Fruit fly (Drosophila melanogaster) whole organism, embryonic: ENCODE results near the gene Nsf2.

Experiments used
- ATbp ChIP-seq: fragments of 200-800 bp; sonication (Bioruptor generic); optimal IDR thresholded peaks from 2 replicates; lab custom pipeline; 2017; ENCODE audit warnings: missing biosample characterization, mild to moderate bottlenecking, missing genetic modification characterization, missing genetic modification reagents
- Adf1 ChIP-seq: fragments of 200-800 bp; sonication (Bioruptor generic); IDR thresholded peaks from 2 replicates; pipeline ENCODE4 v1.3.6; 2022; ENCODE audit warnings: missing biosample characterization, missing genetic modification characterization
- Atf3 ChIP-seq: fragments of 200-800 bp; sonication (Bioruptor generic); optimal IDR thresholded peaks from 3 replicates; lab custom pipeline; 2016; ENCODE audit warnings: missing biosample characterization, missing genetic modification characterization
- CG10543 ChIP-seq: fragments of 200-800 bp; sonication (Bioruptor generic); optimal IDR thresholded peaks from 3 replicates; lab custom pipeline; 2017; ENCODE audit warnings: missing biosample characterization, mild to moderate bottlenecking, missing genetic modification characterization, moderate library complexity
- CG11504 ChIP-seq: fragments of 200-800 bp; sonication (Bioruptor generic); optimal IDR thresholded peaks from 3 replicates; lab custom pipeline; 2019; ENCODE audit warnings: missing biosample characterization, mild to moderate bottlenecking, missing genetic modification characterization, moderate library complexity
- CG12071 ChIP-seq: fragments of 200-800 bp; sonication (Bioruptor generic); optimal IDR thresholded peaks from 3 replicates; lab custom pipeline; 2018; ENCODE audit warnings: missing biosample characterization, mild to moderate bottlenecking, missing genetic modification characterization
- CG12391 ChIP-seq: fragments of 200-800 bp; sonication (Bioruptor generic); optimal IDR thresholded peaks from 3 replicates; lab custom pipeline; 2018; ENCODE audit warnings: missing biosample characterization, mild to moderate bottlenecking, missing genetic modification characterization, moderate library complexity
- CG15514 ChIP-seq: fragments of 200-800 bp; sonication (Bioruptor generic); optimal IDR thresholded peaks from 3 replicates; lab custom pipeline; 2017; ENCODE audit warnings: missing biosample characterization, missing genetic modification characterization, mild to moderate bottlenecking, moderate library complexity, missing genetic modification reagents
- CG16863 ChIP-seq: fragments of 200-800 bp; sonication (Bioruptor generic); optimal IDR thresholded peaks from 3 replicates; lab custom pipeline; 2016; ENCODE audit warnings: missing biosample characterization, missing genetic modification characterization
- CG17328 ChIP-seq: fragments of 200-800 bp; sonication (Bioruptor generic); IDR thresholded peaks from 2 replicates; pipeline ENCODE4 v1.3.6; 2022; ENCODE audit warnings: missing biosample characterization, missing genetic modification characterization
- CG17912 ChIP-seq: fragments of 200-800 bp; sonication (Bioruptor generic); optimal IDR thresholded peaks from 2 replicates; lab custom pipeline; 2018; ENCODE audit warnings: missing biosample characterization, mild to moderate bottlenecking, missing genetic modification characterization
- CG18619 ChIP-seq: fragments of 200-800 bp; sonication (Bioruptor generic); optimal IDR thresholded peaks from 3 replicates; lab custom pipeline; 2017; ENCODE audit warnings: missing biosample characterization, mild to moderate bottlenecking, missing genetic modification characterization
- CG3407 ChIP-seq: fragments of 200-800 bp; sonication (Bioruptor generic); optimal IDR thresholded peaks from 2 replicates; lab custom pipeline; 2018; ENCODE audit warnings: missing biosample characterization, mild to moderate bottlenecking, missing genetic modification characterization
- CG3995 ChIP-seq: fragments of 200-800 bp; sonication (Bioruptor generic); optimal IDR thresholded peaks from 3 replicates; lab custom pipeline; 2016; ENCODE audit warnings: missing biosample characterization, missing genetic modification characterization
- CG4328 ChIP-seq: fragments of 200-800 bp; sonication (Bioruptor generic); optimal IDR thresholded peaks from 3 replicates; lab custom pipeline; 2017; ENCODE audit warnings: missing biosample characterization, missing genetic modification reagents, missing genetic modification characterization
- CG5180 ChIP-seq: fragments of 200-800 bp; sonication (Bioruptor generic); optimal IDR thresholded peaks from 3 replicates; lab custom pipeline; 2017; ENCODE audit warnings: missing biosample characterization, missing genetic modification characterization, mild to moderate bottlenecking, moderate library complexity, missing genetic modification reagents
- CG5953 ChIP-seq: fragments of 200-800 bp; sonication (Bioruptor generic); IDR thresholded peaks from 2 replicates; pipeline ENCODE4 v1.3.6; 2022; ENCODE audit warnings: missing biosample characterization, missing genetic modification characterization
- CG6175 ChIP-seq: fragments of 200-800 bp; sonication (Bioruptor generic); IDR thresholded peaks from 3 replicates; pipeline ENCODE4 v1.3.6; 2022; ENCODE audit warnings: missing biosample characterization, missing genetic modification characterization
- CG6654 ChIP-seq: fragments of 200-800 bp; sonication (Bioruptor generic); optimal IDR thresholded peaks from 2 replicates; lab custom pipeline; 2017; ENCODE audit warnings: missing biosample characterization, mild to moderate bottlenecking, missing genetic modification characterization
- CG8924 ChIP-seq: fragments of 200-800 bp; optimal IDR thresholded peaks from 3 replicates; lab custom pipeline; 2019; ENCODE audit warnings: missing biosample characterization, mild to moderate bottlenecking, missing genetic modification characterization, moderate library complexity
- CG9437 ChIP-seq: fragments of 200-800 bp; sonication (Bioruptor generic); optimal IDR thresholded peaks from 2 replicates; lab custom pipeline; 2018; ENCODE audit warnings: missing biosample characterization, mild to moderate bottlenecking, missing genetic modification characterization
- Dref ChIP-seq: fragments of 200-800 bp; sonication (Bioruptor generic); IDR thresholded peaks from 2 replicates; pipeline ENCODE4 v1.3.6; 2022; ENCODE audit warnings: missing biosample characterization, missing genetic modification characterization
- GATAe ChIP-seq: fragments of 200-800 bp; sonication (Bioruptor generic); conservative IDR thresholded peaks from 2 replicates; pipeline ENCODE4 v1.3.6; 2022; ENCODE audit warnings: missing biosample characterization, missing genetic modification characterization
- HHEX ChIP-seq: fragments of 200-800 bp; sonication (Bioruptor generic); optimal IDR thresholded peaks from 3 replicates; lab custom pipeline; 2017; ENCODE audit warnings: missing biosample characterization, mild to moderate bottlenecking, missing genetic modification characterization, missing genetic modification reagents
- Hsf ChIP-seq: fragments of 200-800 bp; sonication (Bioruptor generic); optimal IDR thresholded peaks from 3 replicates; lab custom pipeline; 2016; ENCODE audit warnings: missing biosample characterization, missing genetic modification characterization
- Lpt ChIP-seq: fragments of >200 bp; optimal IDR thresholded peaks from 2 replicates; lab custom pipeline; 2018; ENCODE audit warnings: missing biosample characterization, missing genetic modification characterization
- Med ChIP-seq: fragments of 200-800 bp; sonication (Bioruptor generic); peaks from one replicate; lab custom pipeline; 2016; ENCODE audit warnings: missing biosample characterization, missing genetic modification characterization, mild to moderate bottlenecking, inconsistent platforms, moderate library complexity
- Nf-YC ChIP-seq: fragments of 200-800 bp; optimal IDR thresholded peaks from 3 replicates; lab custom pipeline; 2019; ENCODE audit warnings: missing biosample characterization, mild to moderate bottlenecking, missing genetic modification characterization, moderate library complexity
- Oaz ChIP-seq: fragments of 200-800 bp; sonication (Bioruptor generic); IDR thresholded peaks from 2 replicates; pipeline ENCODE4 v1.3.6; 2022; ENCODE audit warnings: missing biosample characterization, missing genetic modification characterization
- Sox100B ChIP-seq: fragments of 200-800 bp; sonication (Bioruptor generic); optimal IDR thresholded peaks from 3 replicates; lab custom pipeline; 2018; ENCODE audit warnings: missing biosample characterization, mild to moderate bottlenecking, missing genetic modification characterization
- ap ChIP-seq: fragments of 200-800 bp; sonication (Bioruptor generic); IDR thresholded peaks from 2 replicates; pipeline ENCODE4 v1.3.6; 2022; ENCODE audit warnings: missing biosample characterization, missing genetic modification characterization
- bab2 ChIP-seq: fragments of 200-800 bp; sonication (Bioruptor generic); optimal IDR thresholded peaks from 2 replicates; lab custom pipeline; 2016; ENCODE audit warnings: missing biosample characterization, missing genetic modification characterization
- bbx ChIP-seq: fragments of 200-800 bp; sonication (Bioruptor generic); IDR thresholded peaks from 2 replicates; pipeline ENCODE4 v1.3.6; 2022; ENCODE audit warnings: missing biosample characterization, missing genetic modification characterization; ENCODE audit not compliant: partially characterized antibody
- dysf ChIP-seq: fragments of 200-800 bp; sonication (Bioruptor generic); IDR thresholded peaks from 3 replicates; pipeline ENCODE4 v1.3.6; 2022; ENCODE audit warnings: missing biosample characterization, missing genetic modification characterization
- exex ChIP-seq: fragments of 200-800 bp; sonication (Bioruptor generic); optimal IDR thresholded peaks from 4 replicates; lab custom pipeline; 2018; ENCODE audit warnings: missing biosample characterization, mild to moderate bottlenecking, missing genetic modification characterization, moderate library complexity
- fd102C ChIP-seq: fragments of 200-800 bp; sonication (Bioruptor generic); optimal IDR thresholded peaks from 2 replicates; lab custom pipeline; 2018; ENCODE audit warnings: missing biosample characterization, mild to moderate bottlenecking, missing genetic modification characterization, moderate library complexity
- hkb ChIP-seq, 2 experiments: fragments of 200-800 bp in 1 of 2; fragments of >200 bp in 1 of 2; sonication (Bioruptor generic) in 1 of 2; IDR thresholded peaks in 1 of 2; optimal IDR thresholded peaks in 1 of 2; 2 replicates each; pipeline versions ENCODE4 v1.3.6 to Lab custom; 2017 to 2022; ENCODE audit warnings: missing biosample characterization in 1 of 2, missing genetic modification characterization in 1 of 2
- ind ChIP-seq: fragments of 200-800 bp; sonication (Bioruptor generic); optimal IDR thresholded peaks from 3 replicates; lab custom pipeline; 2016; ENCODE audit warnings: missing biosample characterization, missing genetic modification characterization
- jing ChIP-seq: fragments of 200-800 bp; sonication (Bioruptor generic); optimal IDR thresholded peaks from 2 replicates; lab custom pipeline; 2018; ENCODE audit warnings: missing biosample characterization, mild to moderate bottlenecking, missing genetic modification characterization
- jumu ChIP-seq: fragments of 200-800 bp; sonication (Bioruptor generic); optimal IDR thresholded peaks from 3 replicates; lab custom pipeline; 2016; ENCODE audit warnings: missing biosample characterization, missing genetic modification characterization
- nau ChIP-seq: fragments of 200-800 bp; sonication (Bioruptor generic); optimal IDR thresholded peaks from 3 replicates; lab custom pipeline; 2017; ENCODE audit warnings: missing biosample characterization, mild to moderate bottlenecking, missing genetic modification characterization, missing genetic modification reagents
- nmo ChIP-seq: fragments of 200-800 bp; sonication (Bioruptor generic); optimal IDR thresholded peaks from 2 replicates; lab custom pipeline; 2018; ENCODE audit warnings: missing biosample characterization, mild to moderate bottlenecking, missing genetic modification characterization, moderate library complexity
- oc ChIP-seq: fragments of 200-800 bp; sonication (Bioruptor generic); optimal IDR thresholded peaks from 2 replicates; lab custom pipeline; 2018; ENCODE audit warnings: missing biosample characterization, mild to moderate bottlenecking, missing genetic modification characterization, moderate library complexity
- pnt ChIP-seq: fragments of 200-800 bp; sonication (Bioruptor generic); optimal IDR thresholded peaks from 3 replicates; lab custom pipeline; 2016; ENCODE audit warnings: missing biosample characterization, missing genetic modification characterization
- pros ChIP-seq: fragments of 200-800 bp; sonication (Bioruptor generic); optimal IDR thresholded peaks from 3 replicates; lab custom pipeline; 2019; ENCODE audit warnings: missing biosample characterization, mild to moderate bottlenecking, missing genetic modification characterization, moderate library complexity
- pum ChIP-seq: fragments of 200-800 bp; sonication (Bioruptor generic); optimal IDR thresholded peaks from 2 replicates; lab custom pipeline; 2016; ENCODE audit warnings: missing biosample characterization, missing genetic modification characterization
- salm ChIP-seq: fragments of 200-800 bp; sonication (Bioruptor generic); optimal IDR thresholded peaks from 2 replicates; lab custom pipeline; 2018; ENCODE audit warnings: missing biosample characterization, mild to moderate bottlenecking, missing genetic modification characterization
- sd ChIP-seq: fragments of 200-800 bp; sonication (Bioruptor generic); optimal IDR thresholded peaks from 3 replicates; lab custom pipeline; 2018; ENCODE audit warnings: missing biosample characterization, mild to moderate bottlenecking, missing genetic modification characterization, moderate library complexity

Gene Nsf2

dm6 chr3R:13817480-13818305 lies 20.1 kb downstream of the Nsf2 start (continued):
- TF ChIP-seq hkb (optimal IDR thresholded peaks at IDR 0.05; lab: Kevin White, UChicago): no peak
- TF ChIP-seq hkb (GFP tag; IDR thresholded peaks at IDR 0.05; lab: Robert Waterston, UW): 0 out of 2 replicates have a peak, but pooled peaks have one; percentile 40
- TF ChIP-seq ap (GFP tag; lab: Robert Waterston, UW): no peak; the same call in 1 of the 2 replicates
- peak; percentile 58; the same call in 2 of the 3 replicates for TF ChIP-seq dysf (GFP tag; lab: Robert Waterston, UW)
- TF ChIP-seq Atf3 (GFP tag; lab: Kevin White, UChicago): no peak
- TF ChIP-seq CG8924: peak; percentile 75
- TF ChIP-seq CG6654: peak; percentile 83
- TF ChIP-seq Dref (GFP tag; lab: Robert Waterston, UW): no peak
- no peak for TF ChIP-seq fd102C (GFP tag; lab: Kevin White, UChicago)
- no peak for TF ChIP-seq bbx (GFP tag; lab: Robert Waterston, UW)
- TF ChIP-seq Lpt: no peak
- TF ChIP-seq pros: peak; percentile 87
- TF ChIP-seq HHEX (GFP tag; lab: Kevin White, UChicago): peak; percentile 11
- peak; percentile 0 for TF ChIP-seq CG3995 (GFP tag; lab: Kevin White, UChicago)
- no peak for TF ChIP-seq bab2 (GFP tag; lab: Kevin White, UChicago)
- peak; percentile 66 for TF ChIP-seq CG9437 (GFP tag; lab: Kevin White, UChicago)
- TF ChIP-seq Oaz (GFP tag; lab: Robert Waterston, UW): no peak
- peak; percentile 88 for TF ChIP-seq nmo (GFP tag; lab: Kevin White, UChicago)
- TF ChIP-seq pum (GFP tag; lab: Kevin White, UChicago): no peak
- peak; percentile 31 for TF ChIP-seq salm (tag; lab: Kevin White, UChicago)
- TF ChIP-seq CG17328 (GFP tag; lab: Robert Waterston, UW): peak; percentile 31
- peak; percentile 46 for TF ChIP-seq CG10543
- TF ChIP-seq jumu (GFP tag; lab: Kevin White, UChicago): no peak
- TF ChIP-seq sd (tag; lab: Kevin White, UChicago): no peak
- TF ChIP-seq CG12071 (GFP tag; lab: Kevin White, UChicago): no peak
- TF ChIP-seq exex (tag; lab: Kevin White, UChicago): no peak
- TF ChIP-seq CG3407 (GFP tag; lab: Kevin White, UChicago): peak; percentile 29
- peak; percentile 79 for TF ChIP-seq ATbp
- TF ChIP-seq Adf1: no peak
- peak; percentile 82 for TF ChIP-seq CG11504 (tag; lab: Kevin White, UChicago)
- peak; percentile 22 for TF ChIP-seq CG4328 (GFP tag; lab: Kevin White, UChicago)
- peak; percentile 71 for TF ChIP-seq Sox100B (GFP tag; lab: Kevin White, UChicago)
- TF ChIP-seq CG6175 (GFP tag; lab: Robert Waterston, UW): no peak
- peak; percentile 56 for TF ChIP-seq pnt
- TF ChIP-seq Hsf (GFP tag; lab: Kevin White, UChicago): no peak
- TF ChIP-seq jing (GFP tag; lab: Kevin White, UChicago): peak; percentile 28
- no peak for TF ChIP-seq CG16863
- peak; percentile 57 for TF ChIP-seq ind
- no peak for TF ChIP-seq CG15514 (GFP tag; lab: Kevin White, UChicago)
- peak; percentile 79 for TF ChIP-seq oc (tag; lab: Kevin White, UChicago)
- TF ChIP-seq Nf-YC (tag; lab: Kevin White, UChicago): peak; percentile 6
- no peak for TF ChIP-seq CG17912 (GFP tag; lab: Kevin White, UChicago)
- peak; percentile 42 for TF ChIP-seq CG18619 (GFP tag; lab: Kevin White, UChicago)
- TF ChIP-seq Med: peak; percentile 83
- peak; percentile 70 for TF ChIP-seq CG12391 (tag; lab: Kevin White, UChicago)
- TF ChIP-seq nau (GFP tag; lab: Kevin White, UChicago): peak; percentile 30
- TF ChIP-seq CG5180: peak; percentile 43
- peak; percentile 41 for TF ChIP-seq CG5953 (GFP tag; lab: Robert Waterston, UW)
- no peak for TF ChIP-seq GATAe (GFP tag; lab: Robert Waterston, UW)
